Fruit fly (Drosophila melanogaster): ENCODE results near the gene Sas10.
A peak's percentile ranks its signal among the peaks of the same experiment; 100 is the strongest.

Gene Sas10

dm6 chrX:5357035-5357434, 39.8 kb downstream of the Sas10 start:
- TF ChIP-seq disco-r (GFP tag; optimal IDR thresholded peaks at IDR 0.05) (no peak), CG6175 (GFP tag; IDR thresholded peaks at IDR 0.05) (no peak), CG7928 (GFP tag; optimal IDR thresholded peaks at IDR 0.05) (no peak), CG11247 (GFP tag; IDR thresholded peaks at IDR 0.05) (no peak), Doc2 (GFP tag; IDR thresholded peaks at IDR 0.05) (no peak), pros (GFP tag; optimal IDR thresholded peaks at IDR 0.05) (no peak), nau (GFP tag; optimal IDR thresholded peaks at IDR 0.05) (peak; percentile 67), CG6689 (GFP tag; IDR thresholded peaks at IDR 0.05) (0 out of 2 replicates have a peak, but pooled peaks have one; percentile 21), fd96Cb (tag; optimal IDR thresholded peaks at IDR 0.05) (peak; percentile 0), CG12104 (GFP tag; optimal IDR thresholded peaks at IDR 0.05) (no peak), repo (GFP tag; optimal IDR thresholded peaks at IDR 0.05) (no peak), CG7987 (GFP tag; optimal IDR thresholded peaks at IDR 0.05) (no peak), prd (optimal IDR thresholded peaks at IDR 0.05) (no peak), prd (GFP tag; IDR thresholded peaks at IDR 0.05) (peak; percentile 36; the same call in 1 of the 3 replicates), cwo (GFP tag; optimal IDR thresholded peaks at IDR 0.05) (no peak), CG12299 (tag; optimal IDR thresholded peaks at IDR 0.05) (no peak), chn (GFP tag; optimal IDR thresholded peaks at IDR 0.05) (no peak), CG16779 (GFP tag; IDR thresholded peaks at IDR 0.05) (no peak), D (optimal IDR thresholded peaks at IDR 0.05) (no peak), D (GFP tag; optimal IDR thresholded peaks at IDR 0.05) (no peak), Oli (tag; optimal IDR thresholded peaks at IDR 0.05) (peak; percentile 24), bowl (GFP tag; IDR thresholded peaks at IDR 0.05) (no peak), chm (GFP tag; IDR thresholded peaks at IDR 0.05) (no peak), CG4730 (GFP tag; IDR thresholded peaks at IDR 0.05) (no peak), Nf-YA (GFP tag; IDR thresholded peaks at IDR 0.05) (no peak), CG12219 (GFP tag; optimal IDR thresholded peaks at IDR 0.05) (no peak), sima (GFP tag; optimal IDR thresholded peaks at IDR 0.05) (no peak), lola (GFP tag; optimal IDR thresholded peaks at IDR 0.05) (no peak), p53 (GFP tag; optimal IDR thresholded peaks at IDR 0.05) (no peak), br (optimal IDR thresholded peaks at IDR 0.05) (no peak), YL-1 (GFP tag; optimal IDR thresholded peaks at IDR 0.05) (no peak), ara (GFP tag; IDR thresholded peaks at IDR 0.05) (no peak), Mad (GFP tag; optimal IDR thresholded peaks at IDR 0.05) (no peak), CG13287 (GFP tag; IDR thresholded peaks at IDR 0.05; ENCODE audit: partially characterized antibody) (no peak), CG13424 (tag; optimal IDR thresholded peaks at IDR 0.05) (no peak), ham (GFP tag; IDR thresholded peaks at IDR 0.05) (no peak), CG6683 (GFP tag; optimal IDR thresholded peaks at IDR 0.05) (no peak), CG10274 (GFP tag; optimal IDR thresholded peaks at IDR 0.05) (no peak), CG2712 (tag; optimal IDR thresholded peaks at IDR 0.05) (peak; percentile 9), CG3726 (GFP tag; IDR thresholded peaks at IDR 0.05) (no peak), CG6272 (GFP tag; IDR thresholded peaks at IDR 0.05) (no peak), CG10267 (tag; optimal IDR thresholded peaks at IDR 0.05) (no peak), HHEX (GFP tag; optimal IDR thresholded peaks at IDR 0.05) (no peak), CG13775 (GFP tag; optimal IDR thresholded peaks at IDR 0.05) (no peak), Rx (GFP tag; IDR thresholded peaks at IDR 0.05) (no peak), CG2875 (GFP tag; optimal IDR thresholded peaks at IDR 0.05) (no peak), Hsf (GFP tag; optimal IDR thresholded peaks at IDR 0.05) (no peak), oc (tag; optimal IDR thresholded peaks at IDR 0.05) (no peak), CG17328 (GFP tag; IDR thresholded peaks at IDR 0.05) (0 out of 2 replicates have a peak, but pooled peaks have one; percentile 16), CG7372 (GFP tag; IDR thresholded peaks at IDR 0.05) (no peak), dpn (GFP tag; optimal IDR thresholded peaks at IDR 0.05) (no peak), CG11560 (tag; IDR thresholded peaks at IDR 0.05) (no peak), Bteb2 (GFP tag; optimal IDR thresholded peaks at IDR 0.05) (no peak)

All from whole organism, embryonic.